Fruit fly (Drosophila melanogaster): Measurements from ENCODE around the gene Ccp84Ab.

Ccp84Ab gene

dm6 chr3R:6723537-6724171, 21.0 kb upstream of the Ccp84Ab start (continued):
- no peak for TF ChIP-seq amos (GFP tag; IDR thresholded peaks at IDR 0.05; ENCODE audit: partially characterized antibody)
- TF ChIP-seq CG6813 (GFP tag; optimal IDR thresholded peaks at IDR 0.05) = no peak
- TF ChIP-seq Dll (GFP tag; IDR thresholded peaks at IDR 0.05; ENCODE audit: partially characterized antibody) = no peak
- TF ChIP-seq odd (GFP tag; optimal IDR thresholded peaks at IDR 0.05) = peak; percentile 9
- TF ChIP-seq CG15269 (tag; optimal IDR thresholded peaks at IDR 0.05) = no peak
- peak in 1 of 2 experiments; percentile 37 for TF ChIP-seq Pdp1 (GFP tag; optimal IDR thresholded peaks at IDR 0.05)
- no peak for TF ChIP-seq PHDP (tag; optimal IDR thresholded peaks at IDR 0.05)
- TF ChIP-seq lov (optimal IDR thresholded peaks at IDR 0.05) = no peak
- TF ChIP-seq lov (GFP tag; IDR thresholded peaks at IDR 0.05) = no peak
- TF ChIP-seq pita (GFP tag; optimal IDR thresholded peaks at IDR 0.05) = no peak
- TF ChIP-seq pzg (GFP tag; optimal IDR thresholded peaks at IDR 0.05) = no peak
- no peak for TF ChIP-seq Six4 (GFP tag; optimal IDR thresholded peaks at IDR 0.05)
- TF ChIP-seq CG9817 (tag; optimal IDR thresholded peaks at IDR 0.05) = no peak
- TF ChIP-seq CG13894 (tag; optimal IDR thresholded peaks at IDR 0.05) = no peak
- TF ChIP-seq CG1024 (GFP tag; IDR thresholded peaks at IDR 0.05) = no peak

dm6 chr3R:6708858-6709257, 6.2 kb upstream of the Ccp84Ab start:
- TF ChIP-seq CG2712 (tag; optimal IDR thresholded peaks at IDR 0.05) (peak; percentile 31), al (GFP tag; IDR thresholded peaks at IDR 0.05) (no peak), knrl (GFP tag; IDR thresholded peaks at IDR 0.05; ENCODE audit: partially characterized antibody) (peak; percentile 49), zen2 (GFP tag; IDR thresholded peaks at IDR 0.05; ENCODE audit: partially characterized antibody) (peak; percentile 55; the same call in 2 of the 3 replicates), Scr (GFP tag; IDR thresholded peaks at IDR 0.05; ENCODE audit: partially characterized antibody) (peak; percentile 46; the same call in 1 of the 2 replicates), pzg (GFP tag; optimal IDR thresholded peaks at IDR 0.05) (peak; percentile 40), nerfin-1 (tag; optimal IDR thresholded peaks at IDR 0.05) (peak; percentile 95), CG9817 (tag; optimal IDR thresholded peaks at IDR 0.05) (peak; percentile 7), CG8765 (GFP tag; IDR thresholded peaks at IDR 0.05) (0 out of 2 replicates have a peak, but pooled peaks have one; percentile 6), vnd (GFP tag; IDR thresholded peaks at IDR 0.05; ENCODE audit: partially characterized antibody) (0 out of 3 replicates have a peak, but pooled peaks have one; percentile 15), pnt (GFP tag; optimal IDR thresholded peaks at IDR 0.05) (peak; percentile 6), CG6791 (GFP tag; IDR thresholded peaks at IDR 0.05; ENCODE audit: partially characterized antibody) (peak; percentile 70), CG2678 (tag; optimal IDR thresholded peaks at IDR 0.05) (no peak), HmgD (GFP tag; optimal IDR thresholded peaks at IDR 0.05) (peak; percentile 69), CG16813 (GFP tag; IDR thresholded peaks at IDR 0.05; ENCODE audit: partially characterized antibody) (peak; percentile 43; the same call in 1 of the 3 replicates), z (GFP tag; IDR thresholded peaks at IDR 0.05) (no peak), hbn (GFP tag; IDR thresholded peaks at IDR 0.05; ENCODE audit: partially characterized antibody) (0 out of 2 replicates have a peak, but pooled peaks have one; percentile 24), sens (GFP tag) (peak; percentile 39), Spps (tag; optimal IDR thresholded peaks at IDR 0.05) (no peak), CG42726 (GFP tag; IDR thresholded peaks at IDR 0.05; ENCODE audit: partially characterized antibody) (peak; percentile 41; the same call in 1 of the 2 replicates), MBD-R2 (GFP tag; IDR thresholded peaks at IDR 0.05) (peak; percentile 17; the same call in 1 of the 2 replicates), CG10959 (GFP tag; IDR thresholded peaks at IDR 0.05) (no peak), CG2120 (GFP tag; optimal IDR thresholded peaks at IDR 0.05) (peak; percentile 11), BEAF-32 (GFP tag; optimal IDR thresholded peaks at IDR 0.05) (peak; percentile 31), wdn (GFP tag; IDR thresholded peaks at IDR 0.05) (no peak), pfk (GFP tag; optimal IDR thresholded peaks at IDR 0.05) (no peak), Med (GFP tag) (peak; percentile 74), CG30403 (GFP tag; optimal IDR thresholded peaks at IDR 0.05) (peak; percentile 3), CG7963 (GFP tag; IDR thresholded peaks at IDR 0.05; ENCODE audit: partially characterized antibody) (peak; percentile 52; the same call in 1 of the 3 replicates), pita (GFP tag; optimal IDR thresholded peaks at IDR 0.05) (peak; percentile 91), CG18599 (GFP tag; optimal IDR thresholded peaks at IDR 0.05) (no peak), CG17829 (tag; optimal IDR thresholded peaks at IDR 0.05) (peak; percentile 21), pb (GFP tag; optimal IDR thresholded peaks at IDR 0.05) (no peak), yki (optimal IDR thresholded peaks at IDR 0.05) (peak; percentile 56), sd (tag; optimal IDR thresholded peaks at IDR 0.05) (peak; percentile 80)

All from whole organism, embryonic.